Worm (Caenorhabditis elegans) whole organism, young adult: Measurements from ENCODE around the gene clec-88.

Experiments
- Y95B8A.8 ChIP-seq: fragments of 200-800 bp; sonication (Bioruptor generic); IDR thresholded peaks from 2 replicates; pipeline ENCODE4 v1.3.6; 2022; ENCODE audit warnings: missing genetic modification reagents, missing genetic modification characterization, missing compliant biosample characterization
- egrh-3 ChIP-seq: fragments of 200-800 bp; sonication (Bioruptor generic); IDR thresholded peaks from 2 replicates; pipeline ENCODE4 v1.3.6; 2022; ENCODE audit warnings: missing genetic modification reagents, missing genetic modification characterization, missing compliant biosample characterization
- sdz-38 ChIP-seq: sonication (generic microtip); optimal IDR thresholded peaks from 2 replicates; lab custom pipeline; 2016; ENCODE audit warnings: missing genotype, missing genetic modification characterization, missing compliant biosample characterization
- snpc-4 ChIP-seq, 5 experiments: fragments of 150-350 bp in 1 of 5; sonication (generic microtip) in 4 of 5; optimal IDR thresholded peaks; 2 replicates each; lab custom pipeline; 2014 to 2018; ENCODE audit warnings: missing genetic modification characterization in 5 of 5, missing biosample characterization in 3 of 5, antibody characterized with exemption in 2 of 5, mild to moderate bottlenecking in 2 of 5, missing compliant biosample characterization in 2 of 5, missing genotype in 2 of 5, moderate library complexity in 2 of 5, missing genetic modification reagents in 1 of 5
- unc-62 ChIP-seq: fragments of 150-350 bp; optimal IDR thresholded peaks from 2 replicates; lab custom pipeline; 2014; ENCODE audit warnings: missing biosample characterization, missing genetic modification reagents, missing genetic modification characterization

ce11 chrII:6339948-6340347, 25.6 kb upstream of the clec-88 start, which contains the start of gene C32D5.7:
- TF ChIP-seq snpc-4 (GFP tag; optimal IDR thresholded peaks at IDR 0.05; lab: Kevin White, UChicago) (no peak), snpc-4 (tag; optimal IDR thresholded peaks at IDR 0.05; lab: Kevin White, UChicago) (no peak), Y95B8A.8 (GFP tag; lab: Robert Waterston, UW) (no peak), egrh-3 (GFP tag; lab: Robert Waterston, UW) (no peak), unc-62 (no peak), sdz-38 (no peak)
